Worm (Caenorhabditis elegans): Measurements from ENCODE around the gene cid-1.
A peak's percentile ranks its signal among the peaks of the same experiment; 100 is the strongest.

cid-1 gene

DNA sequence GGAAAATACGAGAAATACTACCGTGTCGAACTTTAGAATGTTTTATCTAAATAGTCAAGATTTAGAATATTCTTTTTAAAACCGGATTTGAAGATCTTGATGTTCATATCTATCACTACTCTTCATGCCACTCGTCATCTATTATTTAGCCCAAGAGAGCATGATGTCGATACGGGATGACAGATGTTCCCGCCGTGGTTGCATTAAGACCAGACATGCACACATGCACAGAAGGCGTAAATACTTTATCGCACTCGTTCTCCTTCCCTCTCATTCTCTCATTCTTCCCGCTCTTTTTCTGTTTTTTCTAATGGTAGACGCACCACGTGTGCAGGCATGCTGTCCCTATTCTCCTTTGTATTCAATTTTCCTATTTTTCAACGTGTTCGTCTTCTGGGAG is 9.7 kb downstream of the cid-1 start:
- TF ChIP-seq nhr-129 (tag; optimal IDR thresholded peaks at IDR 0.05) (peak; percentile 36), unc-62 (GFP tag; optimal IDR thresholded peaks at IDR 0.05) (no peak), ztf-11 (tag; optimal IDR thresholded peaks at IDR 0.05) (no peak), unc-39 (tag; optimal IDR thresholded peaks at IDR 0.05) (no peak), mab-5 (tag; optimal IDR thresholded peaks at IDR 0.05) (no peak), nhr-11 (tag; optimal IDR thresholded peaks at IDR 0.05) (no peak), unc-55 (GFP tag; optimal IDR thresholded peaks at IDR 0.05) (peak; percentile 3), lin-11 (tag; optimal IDR thresholded peaks at IDR 0.05) (no peak), lin-13 (GFP tag; optimal IDR thresholded peaks at IDR 0.05) (no peak), sma-3 (GFP tag; optimal IDR thresholded peaks at IDR 0.05) (no peak), skn-1 (tag; optimal IDR thresholded peaks at IDR 0.05) (no peak), fos-1 (tag; optimal IDR thresholded peaks at IDR 0.05) (no peak), lin-39 (tag; optimal IDR thresholded peaks at IDR 0.05) (no peak), Y55F3AM.14 (GFP tag; optimal IDR thresholded peaks at IDR 0.05) (no peak), ztf-1 (GFP tag; conservative IDR thresholded peaks at IDR 0.05) (no peak)

DNA sequence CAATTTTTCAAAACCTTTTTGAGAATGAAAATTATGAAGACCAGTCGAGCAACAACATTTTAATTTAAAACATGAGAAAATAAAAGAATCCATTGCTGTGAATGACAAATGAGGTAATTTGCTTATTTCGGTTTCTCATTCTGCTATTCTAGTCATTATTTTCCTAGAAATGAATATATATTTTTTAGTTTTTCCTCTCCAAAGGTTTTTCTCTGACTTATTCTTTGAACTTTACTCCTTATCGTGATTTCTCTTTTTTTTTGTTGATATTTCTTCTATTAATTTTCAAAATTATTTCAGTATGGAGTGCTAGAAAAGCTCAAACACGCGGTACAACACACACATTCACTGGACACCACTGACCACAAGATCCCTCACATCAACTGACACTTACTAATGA is 11.9 kb downstream of the cid-1 start, which contains the start of gene pup-2:
Gene pup-2, plus strand, starts transcription at position 301 of the 400 bp plus-strand sequence.
- TF ChIP-seq elt-3 (tag; optimal IDR thresholded peaks at IDR 0.05): no peak
- TF ChIP-seq ztf-1 (GFP tag; conservative IDR thresholded peaks at IDR 0.05): no peak
- no peak for TF ChIP-seq nhr-77 (tag; optimal IDR thresholded peaks at IDR 0.05)

- no peak for TF ChIP-seq aly-2 (tag; optimal IDR thresholded peaks at IDR 0.05)
Observed at ce11 chrIII:5188426-5188825, 14.7 kb downstream of the cid-1 start, which contains the start of gene K10D2.8. K10D2.8 (plus strand) TSS chrIII:5188726.

DNA sequence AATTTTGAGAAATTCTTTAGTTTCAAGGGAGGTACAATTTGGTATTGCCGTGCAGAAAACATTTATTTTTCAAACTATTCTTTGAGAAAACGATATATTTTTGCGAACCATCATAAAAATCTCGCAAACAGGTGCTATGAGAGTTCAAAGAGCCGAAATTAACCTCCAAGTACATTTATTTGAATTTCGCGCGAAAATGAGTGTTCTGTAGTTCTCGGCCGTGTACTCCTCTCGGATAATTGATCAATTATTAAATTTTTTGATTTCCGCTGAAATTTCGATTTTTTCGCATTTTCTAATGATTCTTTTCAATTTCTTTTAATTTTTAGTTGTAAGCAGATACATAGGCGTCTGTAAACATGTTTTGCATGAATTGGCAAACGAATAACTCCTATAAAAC is 16.5 kb downstream of the cid-1 start:
- TF ChIP-seq unc-62 (GFP tag; optimal IDR thresholded peaks at IDR 0.05): no peak
- peak; percentile 24 for TF ChIP-seq nhr-25 (tag; optimal IDR thresholded peaks at IDR 0.05)
- TF ChIP-seq ZK546.5 (tag; optimal IDR thresholded peaks at IDR 0.05): no peak
- peak; percentile 45 for TF ChIP-seq sma-3 (GFP tag; optimal IDR thresholded peaks at IDR 0.05)
- no peak for TF ChIP-seq skn-1 (tag; optimal IDR thresholded peaks at IDR 0.05)
- peak; percentile 13 for TF ChIP-seq F13H6.1 (tag; optimal IDR thresholded peaks at IDR 0.05)
- no peak for TF ChIP-seq lin-39 (tag; optimal IDR thresholded peaks at IDR 0.05)
- peak; percentile 3 to 43 for TF ChIP-seq lsy-2 (tag; optimal IDR thresholded peaks at IDR 0.05)
- peak; percentile 2 for TF ChIP-seq unc-55 (GFP tag; optimal IDR thresholded peaks at IDR 0.05)
- TF ChIP-seq sma-9 (GFP tag; optimal IDR thresholded peaks at IDR 0.05): peak; percentile 50
- no peak for TF ChIP-seq sma-9 (tag; optimal IDR thresholded peaks at IDR 0.05)
- TF ChIP-seq gmeb-1 (tag; optimal IDR thresholded peaks at IDR 0.05): peak; percentile 88

DNA sequence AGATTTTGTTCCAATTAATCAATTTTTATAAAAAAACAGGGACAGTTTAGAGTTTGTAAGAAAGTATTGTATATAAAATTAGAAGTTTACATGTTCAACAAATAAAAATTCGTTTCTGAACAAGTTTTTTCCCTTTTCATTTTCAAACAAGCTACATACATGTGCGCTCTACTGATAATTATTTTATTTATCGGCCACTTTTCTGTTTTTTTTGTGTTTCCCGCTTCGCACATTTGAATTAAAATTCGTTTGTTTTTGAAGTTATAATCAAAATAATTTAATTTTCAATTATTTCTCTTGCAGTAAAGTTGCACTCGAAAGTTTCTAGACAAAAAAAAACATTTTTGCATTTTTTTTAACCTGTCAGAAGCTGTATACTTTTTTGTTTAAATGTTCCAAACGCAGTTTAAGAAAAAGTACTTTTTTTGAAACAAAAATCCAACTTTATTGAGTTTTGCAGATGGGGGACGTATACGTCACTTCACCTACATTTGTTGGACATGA is 17.0 kb downstream of the cid-1 start, which contains the start of gene hira-1:
Gene hira-1, plus strand, starts transcription at position 454 of the 504 bp plus-strand sequence.
- TF ChIP-seq egl-27 (tag; optimal IDR thresholded peaks at IDR 0.05) (no peak), nhr-21 (tag; optimal IDR thresholded peaks at IDR 0.05) (no peak), mbf-1 (tag; optimal IDR thresholded peaks at IDR 0.05) (no peak), snpc-4 (tag; optimal IDR thresholded peaks at IDR 0.05) (no peak), unc-39 (tag; optimal IDR thresholded peaks at IDR 0.05) (no peak), sma-9 (GFP tag; optimal IDR thresholded peaks at IDR 0.05) (no peak), sma-9 (tag; optimal IDR thresholded peaks at IDR 0.05) (no peak), unc-55 (GFP tag; optimal IDR thresholded peaks at IDR 0.05) (peak; percentile 70), sem-4 (tag; optimal IDR thresholded peaks at IDR 0.05) (peak; percentile 52), crh-2 (tag; optimal IDR thresholded peaks at IDR 0.05) (peak; percentile 38), ama-1 (optimal IDR thresholded peaks at IDR 0.05) (no peak), ceh-82 (tag; optimal IDR thresholded peaks at IDR 0.05) (no peak), mab-5 (tag; optimal IDR thresholded peaks at IDR 0.05) (no peak), fos-1 (tag; optimal IDR thresholded peaks at IDR 0.05) (no peak), Y55F3AM.14 (GFP tag; optimal IDR thresholded peaks at IDR 0.05) (no peak), ztf-4 (tag; optimal IDR thresholded peaks at IDR 0.05) (no peak), blmp-1 (tag; optimal IDR thresholded peaks at IDR 0.05; ENCODE audit: insufficient read depth) (no peak), elt-1 (tag; optimal IDR thresholded peaks at IDR 0.05) (no peak), ztf-1 (GFP tag; conservative IDR thresholded peaks at IDR 0.05) (no peak), R02D3.7 (tag; optimal IDR thresholded peaks at IDR 0.05) (no peak), sma-3 (GFP tag; optimal IDR thresholded peaks at IDR 0.05) (no peak), nhr-23 (tag; optimal IDR thresholded peaks at IDR 0.05) (no peak), lsy-2 (tag; optimal IDR thresholded peaks at IDR 0.05) (peak in 1 of 2 experiments; percentile 56), mdl-1 (tag; optimal IDR thresholded peaks at IDR 0.05) (no peak), nhr-11 (tag; optimal IDR thresholded peaks at IDR 0.05) (no peak), C34F6.9 (tag; optimal IDR thresholded peaks at IDR 0.05) (peak; percentile 78), nhr-77 (tag; optimal IDR thresholded peaks at IDR 0.05) (no peak), aly-2 (tag; optimal IDR thresholded peaks at IDR 0.05) (no peak), nhr-129 (tag; optimal IDR thresholded peaks at IDR 0.05) (no peak), elt-3 (tag; optimal IDR thresholded peaks at IDR 0.05) (no peak), ZK546.5 (tag; optimal IDR thresholded peaks at IDR 0.05) (no peak), dmd-4 (tag; optimal IDR thresholded peaks at IDR 0.05) (no peak), lin-13 (GFP tag; optimal IDR thresholded peaks at IDR 0.05) (peak; percentile 17), peb-1 (tag; optimal IDR thresholded peaks at IDR 0.05) (no peak), nhr-25 (tag; optimal IDR thresholded peaks at IDR 0.05) (no peak), unc-62 (GFP tag; optimal IDR thresholded peaks at IDR 0.05) (no peak), skn-1 (tag; optimal IDR thresholded peaks at IDR 0.05) (no peak), F13H6.1 (tag; optimal IDR thresholded peaks at IDR 0.05) (no peak), ztf-11 (tag; optimal IDR thresholded peaks at IDR 0.05) (no peak)

Data from whole organism, L2 larva.